Worm (Caenorhabditis elegans): ENCODE results near the gene ttc-37.

ttc-37 gene

ce11 chrV:5192501-5192900 is 11.8 kb upstream of the ttc-37 start, which contains the start of gene C03A7.13 (continued):
- no peak for TF ChIP-seq mdt-29 (GFP tag; IDR thresholded peaks at IDR 0.05)
- peak; percentile 92 for TF ChIP-seq dmd-6 (GFP tag; IDR thresholded peaks at IDR 0.05)
- no peak for TF ChIP-seq F10B5.3 (tag; optimal IDR thresholded peaks at IDR 0.05)
- no peak for TF ChIP-seq zfp-3 (GFP tag; conservative IDR thresholded peaks at IDR 0.05)
- no peak for TF ChIP-seq egl-27 (tag; optimal IDR thresholded peaks at IDR 0.05)
- TF ChIP-seq tag-97 (GFP tag; IDR thresholded peaks at IDR 0.05): no peak
- no peak for TF ChIP-seq gei-8 (GFP tag; optimal IDR thresholded peaks at IDR 0.05)
- TF ChIP-seq arid-1 (GFP tag; conservative IDR thresholded peaks at IDR 0.05): no peak
- TF ChIP-seq unc-130 (GFP tag; optimal IDR thresholded peaks at IDR 0.05): no peak
- no peak for TF ChIP-seq dmd-9 (GFP tag; IDR thresholded peaks at IDR 0.05)
- TF ChIP-seq madf-9 (GFP tag; conservative IDR thresholded peaks at IDR 0.05): no peak
- no peak for TF ChIP-seq lir-3 (tag; optimal IDR thresholded peaks at IDR 0.05)
- 0 out of 2 replicates have a peak, but pooled peaks have one; percentile 20 for TF ChIP-seq ceh-20 (GFP tag; IDR thresholded peaks at IDR 0.05)
- no peak for TF ChIP-seq Y75B8A.6 (GFP tag; IDR thresholded peaks at IDR 0.05)
- TF ChIP-seq daf-19 (GFP tag; conservative IDR thresholded peaks at IDR 0.05): no peak
- no peak for TF ChIP-seq dpl-1 (GFP tag; optimal IDR thresholded peaks at IDR 0.05)

- TF ChIP-seq nhr-11 (tag; optimal IDR thresholded peaks at IDR 0.05) (no peak), unc-62 (GFP tag; optimal IDR thresholded peaks at IDR 0.05 in 1 of 2) (no peak), unc-62 (tag; optimal IDR thresholded peaks at IDR 0.05) (no peak), T26A8.4 (GFP tag; IDR thresholded peaks at IDR 0.05) (no peak), mes-2 (tag; optimal IDR thresholded peaks at IDR 0.05; ENCODE audit: poor library complexity, severe bottlenecking) (no peak), snpc-1.2 (GFP tag; IDR thresholded peaks at IDR 0.05) (no peak), hlh-30 (tag; optimal IDR thresholded peaks at IDR 0.05; ENCODE audit: insufficient read depth) (no peak), hmg-1.1 (GFP tag; IDR thresholded peaks at IDR 0.05) (no peak), ztf-11 (tag; optimal IDR thresholded peaks at IDR 0.05) (no peak), nhr-76 (tag; optimal IDR thresholded peaks at IDR 0.05) (no peak), spr-1 (tag; optimal IDR thresholded peaks at IDR 0.05) (no peak), nhr-10 (tag; optimal IDR thresholded peaks at IDR 0.05) (no peak), mxl-2 (GFP tag; conservative IDR thresholded peaks at IDR 0.05) (no peak), skn-1 (tag; optimal IDR thresholded peaks at IDR 0.05) (no peak), ceh-44 (GFP tag; IDR thresholded peaks at IDR 0.05) (no peak), zfp-3 (GFP tag; conservative IDR thresholded peaks at IDR 0.05) (no peak)
These were observed 9.8 kb upstream of the ttc-37 start, which contains the start of gene abu-8 for ce11 chrV:5194508-5194907. Gene abu-8 (minus strand): TSS chrV:5194608.

- TF ChIP-seq mdl-1 (tag; optimal IDR thresholded peaks at IDR 0.05) (no peak), mep-1 (tag; optimal IDR thresholded peaks at IDR 0.05) (no peak), hlh-11 (tag; optimal IDR thresholded peaks at IDR 0.05) (no peak), Y75B8A.6 (GFP tag; IDR thresholded peaks at IDR 0.05) (no peak), fkh-10 (GFP tag; optimal IDR thresholded peaks at IDR 0.05) (no peak), zip-11 (GFP tag; IDR thresholded peaks at IDR 0.05) (no peak), madf-9 (GFP tag; conservative IDR thresholded peaks at IDR 0.05) (no peak), Y5F2A.4 (GFP tag; optimal IDR thresholded peaks at IDR 0.05) (no peak), nhr-41 (GFP tag; IDR thresholded peaks at IDR 0.05) (no peak), duxl-1 (tag; optimal IDR thresholded peaks at IDR 0.05; ENCODE audit: poor library complexity) (no peak), nhr-237 (tag; optimal IDR thresholded peaks at IDR 0.05) (no peak)
These were observed 6.0 kb upstream of the ttc-37 start, which contains the start of gene Y47A7.2 for ce11 chrV:5198240-5198639. Gene Y47A7.2 (minus strand): TSS chrV:5198340.

All from whole organism, L4 larva.